Worm (Caenorhabditis elegans) whole organism, L4 larva: Measurements from ENCODE around the gene coa-7.
A peak's percentile ranks its signal among the peaks of the same experiment; 100 is the strongest.

ENCODE experiments used
- T20F7.1 ChIP-seq: fragments of 200-800 bp; sonication (Bioruptor generic); optimal IDR thresholded peaks from 2 replicates; lab custom pipeline; 2018; ENCODE audit warnings: mild to moderate bottlenecking, missing genetic modification characterization, missing compliant biosample characterization
- ama-1 ChIP-seq: fragments of 150-350 bp; optimal IDR thresholded peaks from 2 replicates; lab custom pipeline; 2014; ENCODE audit warnings: inconsistent platforms, mixed read lengths
- ceh-20 ChIP-seq: fragments of 200-800 bp; sonication (Bioruptor generic); IDR thresholded peaks from 2 replicates; pipeline ENCODE4 v1.3.6; 2022; ENCODE audit warnings: missing genetic modification reagents, missing genetic modification characterization, missing compliant biosample characterization
- ceh-28 ChIP-seq: fragments of 150-350 bp; optimal IDR thresholded peaks from 2 replicates; lab custom pipeline; 2014; ENCODE audit warnings: missing biosample characterization, missing genetic modification reagents, missing genetic modification characterization
- ces-1 ChIP-seq: fragments of 150-350 bp; sonication (generic microtip); optimal IDR thresholded peaks from 4 replicates; lab custom pipeline; 2014; ENCODE audit warnings: missing biosample characterization, missing genetic modification reagents, missing genetic modification characterization
- dpl-1 ChIP-seq: fragments of 150-350 bp; optimal IDR thresholded peaks from 2 replicates; lab custom pipeline; 2014; ENCODE audit warnings: missing biosample characterization, missing genetic modification reagents, missing genetic modification characterization
- fos-1 ChIP-seq: fragments of 150-350 bp; optimal IDR thresholded peaks from 2 replicates; lab custom pipeline; 2014; ENCODE audit warnings: missing biosample characterization, missing genetic modification characterization
- gei-8 ChIP-seq: fragments of 200-800 bp; sonication (Bioruptor generic); optimal IDR thresholded peaks from 2 replicates; lab custom pipeline; 2018; ENCODE audit warnings: mild to moderate bottlenecking, missing genetic modification characterization, missing compliant biosample characterization
- hlh-11 ChIP-seq: fragments of 200-800 bp; sonication (Bioruptor generic); optimal IDR thresholded peaks from 2 replicates; lab custom pipeline; 2018; ENCODE audit warnings: mild to moderate bottlenecking, missing genetic modification characterization, missing compliant biosample characterization
- hlh-30 ChIP-seq: sonication (generic microtip); optimal IDR thresholded peaks from 2 replicates; lab custom pipeline; 2017; ENCODE audit warnings: antibody characterized with exemption, mild to moderate bottlenecking, missing genetic modification characterization, missing compliant biosample characterization; ENCODE audit not compliant: insufficient read depth
- hmg-1.1 ChIP-seq: fragments of 200-800 bp; sonication (Bioruptor generic); IDR thresholded peaks from 2 replicates; pipeline ENCODE4 v1.3.6; 2022; ENCODE audit warnings: missing genetic modification reagents, missing genetic modification characterization, missing compliant biosample characterization
- lin-38 ChIP-seq: fragments of 200-800 bp; sonication (Bioruptor generic); IDR thresholded peaks from 2 replicates; pipeline ENCODE4 v1.3.6; 2022; ENCODE audit warnings: missing genetic modification reagents, missing genetic modification characterization, missing compliant biosample characterization
- lsy-2 ChIP-seq, 2 experiments: fragments of 150-350 bp in 1 of 2; sonication (generic microtip) in 1 of 2; optimal IDR thresholded peaks; 2 replicates each; lab custom pipeline; 2014 to 2017; ENCODE audit warnings: missing biosample characterization in 2 of 2, missing genetic modification characterization in 2 of 2
- nhr-102 ChIP-seq: sonication (generic microtip); optimal IDR thresholded peaks from 2 replicates; lab custom pipeline; 2016; ENCODE audit warnings: mild to moderate bottlenecking, missing genetic modification characterization, moderate library complexity, missing compliant biosample characterization
- nhr-6 ChIP-seq: fragments of 150-350 bp; optimal IDR thresholded peaks from 2 replicates; lab custom pipeline; 2014; ENCODE audit warnings: missing biosample characterization, missing genetic modification characterization
- nhr-76 ChIP-seq: fragments of 150-350 bp; optimal IDR thresholded peaks from 2 replicates; lab custom pipeline; 2014; ENCODE audit warnings: missing biosample characterization, missing genetic modification characterization
- nhr-77 ChIP-seq: fragments of 150-350 bp; optimal IDR thresholded peaks from 2 replicates; lab custom pipeline; 2014; ENCODE audit warnings: missing biosample characterization, missing genetic modification characterization
- set-16 ChIP-seq: fragments of 200-800 bp; sonication (Bioruptor generic); IDR thresholded peaks from 2 replicates; pipeline ENCODE4 v1.3.6; 2022; ENCODE audit warnings: missing genetic modification reagents, missing genetic modification characterization, missing compliant biosample characterization
- spr-1 ChIP-seq: sonication (generic microtip); optimal IDR thresholded peaks from 2 replicates; lab custom pipeline; 2016; ENCODE audit warnings: mild to moderate bottlenecking, missing genetic modification characterization, missing compliant biosample characterization
- tra-1 ChIP-seq: fragments of 200-800 bp; sonication (Bioruptor generic); IDR thresholded peaks from 2 replicates; pipeline ENCODE4 v1.3.6; 2022; ENCODE audit warnings: missing genetic modification reagents, missing genetic modification characterization, missing compliant biosample characterization
- unc-62 ChIP-seq, 3 experiments: fragments of 150-350 bp in 1 of 3; sonication (generic microtip); optimal IDR thresholded peaks in 2 of 3; peaks in 1 of 3; 1 replicate in 1 of 3; 2 replicates in 2 of 3; lab custom pipeline; 2014 to 2017; ENCODE audit warnings: missing biosample characterization in 3 of 3, missing genetic modification characterization in 3 of 3, missing genetic modification reagents in 3 of 3, missing genotype in 1 of 3
- ztf-11 ChIP-seq: fragments of 150-350 bp; optimal IDR thresholded peaks from 2 replicates; lab custom pipeline; 2014; ENCODE audit warnings: missing biosample characterization, missing genetic modification characterization
- ztf-7 ChIP-seq: fragments of 150-350 bp; optimal IDR thresholded peaks from 2 replicates; lab custom pipeline; 2014; ENCODE audit warnings: missing biosample characterization, missing genetic modification characterization

The coa-7 gene

DNA sequence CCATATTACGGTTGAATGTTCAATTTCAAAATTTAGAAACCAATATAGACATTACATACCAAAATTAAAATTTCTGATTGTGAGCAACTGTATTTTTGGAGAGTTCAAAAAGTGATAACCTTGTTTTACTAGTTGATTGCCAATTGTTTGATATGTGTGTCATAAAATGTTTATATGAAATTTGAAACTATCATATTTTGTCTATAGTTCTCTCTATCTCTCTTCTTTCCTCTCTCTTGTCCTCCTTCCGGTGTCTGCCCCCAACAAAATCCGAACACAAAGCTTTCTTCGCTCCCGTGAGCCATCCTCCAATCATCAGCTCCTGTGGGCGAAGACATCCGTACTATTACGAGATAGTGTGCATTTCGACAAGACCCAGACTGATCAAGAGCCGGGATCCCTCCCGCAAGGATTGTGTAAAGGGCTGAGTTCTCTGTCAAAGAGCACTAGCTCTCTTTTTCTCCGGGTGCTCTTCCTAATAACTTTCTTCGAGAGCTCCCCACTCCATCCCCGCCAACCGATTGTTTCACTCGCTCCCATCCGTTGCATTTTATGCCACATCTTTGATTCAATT lies 48.5 kb downstream of the coa-7 start:
- TF ChIP-seq nhr-102 (tag; lab: Kevin White, UChicago) (no peak), hlh-11 (tag; lab: Kevin White, UChicago) (peak; percentile 34), set-16 (GFP tag; lab: Robert Waterston, UW) (0 out of 2 replicates have a peak, but pooled peaks have one; percentile 22), unc-62 (GFP tag; optimal IDR thresholded peaks at IDR 0.05 in 1 of 2; lab: Kevin White, UChicago) (peak in 1 of 2 experiments; percentile 57), unc-62 (tag; optimal IDR thresholded peaks at IDR 0.05; lab: Kevin White, UChicago) (no peak)

DNA sequence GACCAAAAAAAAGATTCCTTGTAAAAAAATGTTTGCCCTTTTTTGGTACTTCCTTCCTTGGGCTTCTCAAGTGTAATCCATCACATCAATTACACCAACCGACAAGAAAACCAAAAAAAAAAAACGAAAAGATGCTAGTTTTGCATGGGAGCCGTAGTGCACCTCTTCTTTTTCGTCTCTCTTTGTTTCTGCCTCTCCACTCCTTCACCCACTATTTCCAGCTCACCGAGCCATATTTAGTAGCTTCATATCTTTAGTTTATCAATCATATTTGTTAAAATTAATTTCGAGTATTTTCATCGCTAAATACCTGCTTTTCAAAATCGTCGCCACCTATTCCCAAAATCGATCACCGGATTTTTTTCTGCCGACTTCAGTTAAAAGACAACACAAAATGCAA lies 50.2 kb downstream of the coa-7 start, which contains the start of gene F07A11.4:
F07A11.4 (plus strand) TSS at position 301 of the 400 bp plus-strand sequence.
- TF ChIP-seq tra-1 (GFP tag; lab: Robert Waterston, UW), result no peak
- TF ChIP-seq nhr-102 (tag; lab: Kevin White, UChicago), result no peak
- TF ChIP-seq gei-8 (GFP tag; lab: Kevin White, UChicago), result no peak
- no peak for TF ChIP-seq ceh-28 (tag; lab: Kevin White, UChicago)
- TF ChIP-seq T20F7.1 (GFP tag; lab: Kevin White, UChicago), result no peak
- no peak for TF ChIP-seq ceh-20 (GFP tag; lab: Robert Waterston, UW)
- TF ChIP-seq hmg-1.1 (GFP tag; lab: Robert Waterston, UW), result no peak
- no peak for TF ChIP-seq ztf-7 (tag; lab: Kevin White, UChicago)
- TF ChIP-seq ama-1, result no peak
- no peak for TF ChIP-seq fos-1
- no peak for TF ChIP-seq ztf-11 (tag; lab: Kevin White, UChicago)
- no peak for TF ChIP-seq spr-1 (tag; lab: Kevin White, UChicago)
- no peak for TF ChIP-seq nhr-77 (tag; lab: Kevin White, UChicago)
- no peak for TF ChIP-seq unc-62 (GFP tag; optimal IDR thresholded peaks at IDR 0.05 in 1 of 2; lab: Kevin White, UChicago)
- TF ChIP-seq unc-62 (tag; optimal IDR thresholded peaks at IDR 0.05; lab: Kevin White, UChicago), result no peak
- no peak for TF ChIP-seq ces-1

DNA sequence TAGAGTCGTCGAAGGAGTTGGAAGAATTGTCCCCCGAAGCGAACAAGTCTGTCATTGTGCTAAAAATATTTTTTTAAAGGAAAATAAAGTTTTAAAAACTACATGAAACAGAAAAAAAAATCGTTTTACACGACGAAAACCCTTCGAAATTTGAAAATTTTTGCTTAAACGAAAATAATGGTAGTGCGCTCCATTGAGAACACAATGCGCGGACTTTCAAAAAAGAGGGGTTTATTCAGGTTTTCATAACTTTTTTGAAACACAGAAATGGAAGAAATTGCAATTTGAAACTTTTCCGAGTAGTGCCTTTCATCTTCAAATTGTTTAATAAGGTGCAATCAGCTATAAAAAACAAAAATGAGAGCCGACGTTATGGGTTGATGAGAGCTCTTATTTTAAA lies 51.2 kb downstream of the coa-7 start, which contains the start of gene npp-5:
npp-5 (minus strand) TSS at position 59 of the 400 bp plus-strand sequence.
- TF ChIP-seq nhr-76 (tag; lab: Kevin White, UChicago) (no peak), dpl-1 (GFP tag; lab: Kevin White, UChicago) (peak; percentile 85), lsy-2 (tag; optimal IDR thresholded peaks at IDR 0.05; lab: Kevin White, UChicago) (peak in 1 of 2 experiments; percentile 20), lin-38 (GFP tag; lab: Robert Waterston, UW) (peak; percentile 78), hlh-30 (tag; lab: Kevin White, UChicago) (peak; percentile 3), nhr-6 (tag; lab: Kevin White, UChicago) (peak; percentile 41)
